Worm (Caenorhabditis elegans) whole organism, L3 larva: ENCODE measurements around the gene cids-1.

ENCODE experiments used
- R02D3.7 ChIP-seq: fragments of 150-350 bp; optimal IDR thresholded peaks from 2 replicates; lab custom pipeline; 2014; ENCODE audit warnings: missing biosample characterization, missing genetic modification characterization
- aly-2 ChIP-seq: fragments of 150-350 bp; optimal IDR thresholded peaks from 2 replicates; lab custom pipeline; 2014; ENCODE audit warnings: missing biosample characterization, missing genetic modification characterization
- ceh-28 ChIP-seq: fragments of 150-350 bp; optimal IDR thresholded peaks from 2 replicates; lab custom pipeline; 2014; ENCODE audit warnings: missing biosample characterization, missing genetic modification reagents, missing genetic modification characterization
- daf-12 ChIP-seq: fragments of 150-350 bp; optimal IDR thresholded peaks from 2 replicates; lab custom pipeline; 2014; ENCODE audit warnings: missing biosample characterization, missing genetic modification reagents, missing genetic modification characterization
- elt-1 ChIP-seq: fragments of 150-350 bp; optimal IDR thresholded peaks from 2 replicates; lab custom pipeline; 2014; ENCODE audit warnings: missing biosample characterization, missing genetic modification characterization
- elt-3 ChIP-seq, 3 experiments: fragments of 150-350 bp in 1 of 3; sonication (generic microtip) in 2 of 3; optimal IDR thresholded peaks; 2 replicates in 2 of 3; 4 replicates in 1 of 3; lab custom pipeline; 2014 to 2017; ENCODE audit warnings: missing biosample characterization in 3 of 3, missing genetic modification characterization in 3 of 3
- nhr-11 ChIP-seq: fragments of 150-350 bp; optimal IDR thresholded peaks from 2 replicates; lab custom pipeline; 2014; ENCODE audit warnings: missing biosample characterization, missing genetic modification characterization
- nhr-77 ChIP-seq: fragments of 150-350 bp; optimal IDR thresholded peaks from 2 replicates; lab custom pipeline; 2014; ENCODE audit warnings: missing biosample characterization, missing genetic modification characterization
- skn-1 ChIP-seq: fragments of 150-350 bp; optimal IDR thresholded peaks from 2 replicates; lab custom pipeline; 2014; ENCODE audit warnings: missing biosample characterization, missing genetic modification characterization
- snpc-4 ChIP-seq: fragments of 150-350 bp; optimal IDR thresholded peaks from 2 replicates; lab custom pipeline; 2014; ENCODE audit warnings: missing biosample characterization, missing genetic modification characterization
- unc-39 ChIP-seq: sonication (generic microtip); optimal IDR thresholded peaks from 4 replicates; lab custom pipeline; 2017; ENCODE audit warnings: missing biosample characterization, missing genetic modification characterization
- unc-62 ChIP-seq: fragments of 150-350 bp; sonication (generic microtip); optimal IDR thresholded peaks from 4 replicates; lab custom pipeline; 2014; ENCODE audit warnings: missing biosample characterization, missing genetic modification reagents, missing genetic modification characterization

DNA sequence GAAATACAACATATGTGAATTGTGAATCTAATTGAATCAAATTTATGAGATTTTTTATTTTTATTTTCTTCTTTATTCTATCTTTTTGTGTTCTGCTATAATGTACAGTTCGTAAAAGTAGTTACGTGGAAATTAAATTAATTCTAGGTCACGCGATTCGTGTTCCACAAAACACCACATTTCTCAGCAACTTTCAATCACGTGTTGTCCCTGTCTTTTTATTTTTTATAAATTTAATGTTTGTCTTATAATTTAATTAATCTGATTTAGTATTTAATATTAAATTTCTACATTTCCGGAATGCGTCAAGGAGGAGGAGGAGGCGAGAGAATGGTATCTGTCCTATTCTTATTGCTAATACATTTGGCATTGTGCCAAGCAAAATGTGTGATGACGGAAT, 13.8 kb downstream of the cids-1 start, which contains the start of gene ncr-2:
- TF ChIP-seq nhr-11 (tag; lab: Kevin White, UChicago) (no peak), daf-12 (tag; lab: Kevin White, UChicago) (no peak), unc-39 (tag; lab: Kevin White, UChicago) (no peak), R02D3.7 (tag; lab: Kevin White, UChicago) (no peak), elt-3 (tag; optimal IDR thresholded peaks at IDR 0.05; lab: Kevin White, UChicago) (no peak), ceh-28 (no peak), aly-2 (tag; lab: Kevin White, UChicago) (no peak), nhr-77 (tag; lab: Kevin White, UChicago) (no peak), skn-1 (tag; lab: Kevin White, UChicago) (no peak), snpc-4 (no peak), unc-62 (GFP tag; lab: Kevin White, UChicago) (no peak), elt-1 (tag; lab: Kevin White, UChicago) (no peak)
